Worm (Caenorhabditis elegans) whole organism, young adult: Measurements from ENCODE around the gene ZC239.4.

Experiments used
- ama-1 ChIP-seq, 3 experiments: fragments of 150-350 bp in 1 of 3; sonication (generic microtip) in 2 of 3; optimal IDR thresholded peaks; 2 replicates each; lab custom pipeline; 2014 to 2018; ENCODE audit warnings: missing biosample characterization in 2 of 3, missing genetic modification characterization in 2 of 3, missing genetic modification reagents in 2 of 3
- aptf-3 ChIP-seq: fragments of 200-800 bp; sonication (Bioruptor generic); IDR thresholded peaks from 2 replicates; pipeline ENCODE4 v1.3.6; 2022; ENCODE audit warnings: missing genetic modification characterization, missing compliant biosample characterization
- cebp-2 ChIP-seq: fragments of 200-800 bp; sonication (Bioruptor generic); IDR thresholded peaks from 2 replicates; pipeline ENCODE4 v1.3.6; 2022; ENCODE audit warnings: missing genetic modification characterization, missing compliant biosample characterization
- ceh-100 ChIP-seq: fragments of 200-800 bp; sonication (Bioruptor generic); IDR thresholded peaks from 2 replicates; pipeline ENCODE4 v1.3.6; 2022; ENCODE audit warnings: missing genetic modification reagents, missing genetic modification characterization, missing compliant biosample characterization
- dpl-1 ChIP-seq: fragments of 150-350 bp; optimal IDR thresholded peaks from 2 replicates; lab custom pipeline; 2014; ENCODE audit warnings: missing biosample characterization, missing genetic modification reagents, missing genetic modification characterization
- let-526 ChIP-seq: fragments of 200-800 bp; sonication (Bioruptor generic); IDR thresholded peaks from 2 replicates; pipeline ENCODE4 v1.3.6; 2022; ENCODE audit warnings: missing genetic modification reagents, missing genetic modification characterization, missing compliant biosample characterization
- lsl-1 ChIP-seq: fragments of 200-800 bp; sonication (Bioruptor generic); optimal IDR thresholded peaks from 2 replicates; lab custom pipeline; 2018; ENCODE audit warnings: mild to moderate bottlenecking, missing genetic modification characterization, moderate library complexity, missing compliant biosample characterization
- madf-10 ChIP-seq: sonication (generic microtip); optimal IDR thresholded peaks from 2 replicates; lab custom pipeline; 2016; ENCODE audit warnings: mild to moderate bottlenecking, missing genetic modification characterization, missing compliant biosample characterization
- madf-8 ChIP-seq: fragments of 200-800 bp; sonication (Bioruptor generic); conservative IDR thresholded peaks from 2 replicates; pipeline ENCODE4 v1.3.6; 2022; ENCODE audit warnings: missing genetic modification reagents, missing genetic modification characterization, missing compliant biosample characterization
- mcd-1 ChIP-seq: fragments of 200-800 bp; sonication (Bioruptor generic); IDR thresholded peaks from 2 replicates; pipeline ENCODE4 v1.3.6; 2022; ENCODE audit warnings: missing genetic modification reagents, missing genetic modification characterization, missing compliant biosample characterization
- pha-4 ChIP-seq: fragments of 150-350 bp; sonication (generic microtip); optimal IDR thresholded peaks from 2 replicates; lab custom pipeline; 2014; ENCODE audit warnings: missing biosample characterization, missing genetic modification reagents, missing genetic modification characterization
- snpc-4 ChIP-seq, 5 experiments: fragments of 150-350 bp in 1 of 5; sonication (generic microtip) in 4 of 5; optimal IDR thresholded peaks; 2 replicates each; lab custom pipeline; 2014 to 2018; ENCODE audit warnings: missing genetic modification characterization in 5 of 5, missing biosample characterization in 3 of 5, antibody characterized with exemption in 2 of 5, mild to moderate bottlenecking in 2 of 5, missing compliant biosample characterization in 2 of 5, missing genotype in 2 of 5, moderate library complexity in 2 of 5, missing genetic modification reagents in 1 of 5
- unc-62 ChIP-seq: fragments of 150-350 bp; optimal IDR thresholded peaks from 2 replicates; lab custom pipeline; 2014; ENCODE audit warnings: missing biosample characterization, missing genetic modification reagents, missing genetic modification characterization
- zim-3 ChIP-seq: sonication (generic microtip); optimal IDR thresholded peaks from 2 replicates; lab custom pipeline; 2017; ENCODE audit warnings: mild to moderate bottlenecking, missing genetic modification characterization, moderate library complexity, missing compliant biosample characterization

DNA sequence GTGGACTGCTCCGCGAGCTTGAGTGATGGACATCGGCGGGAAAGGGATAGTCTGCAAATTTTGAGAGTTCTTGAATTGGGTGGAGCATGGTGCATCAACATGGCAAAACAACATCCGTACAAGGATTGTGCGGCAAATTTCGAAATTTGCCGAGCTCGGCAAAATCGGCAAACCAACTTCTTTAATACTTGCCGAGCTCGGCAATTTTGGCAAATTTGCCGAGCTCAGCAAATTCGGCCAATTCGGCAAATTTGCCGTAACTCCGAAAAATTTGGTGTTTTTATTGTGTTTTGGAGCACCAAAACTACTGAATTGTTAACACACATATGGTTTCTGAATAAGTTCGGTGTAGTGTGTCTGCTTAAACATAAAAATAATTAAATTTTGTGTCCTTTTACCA, 43.9 kb upstream of the ZC239.4 start, which contains the start of gene fbxc-55:
- no peak for TF ChIP-seq let-526 (GFP tag; lab: Robert Waterston, UW)
- TF ChIP-seq ama-1 (optimal IDR thresholded peaks at IDR 0.05; lab: Kevin White, UChicago), result no peak
- TF ChIP-seq ama-1 (GFP tag; optimal IDR thresholded peaks at IDR 0.05; lab: Kevin White, UChicago), result no peak
- TF ChIP-seq pha-4 (tag; lab: Kevin White, UChicago), result no peak
- TF ChIP-seq madf-10 (tag; lab: Kevin White, UChicago), result no peak
- TF ChIP-seq cebp-2 (GFP tag; lab: Robert Waterston, UW), result no peak
- no peak for TF ChIP-seq snpc-4 (GFP tag; optimal IDR thresholded peaks at IDR 0.05; lab: Kevin White, UChicago)
- TF ChIP-seq snpc-4 (tag; optimal IDR thresholded peaks at IDR 0.05; lab: Kevin White, UChicago), result no peak
- no peak for TF ChIP-seq unc-62 (GFP tag; lab: Kevin White, UChicago)
- TF ChIP-seq ceh-100 (GFP tag; lab: Robert Waterston, UW), result no peak
- TF ChIP-seq zim-3 (tag; lab: Kevin White, UChicago), result no peak
- no peak for TF ChIP-seq dpl-1 (GFP tag; lab: Kevin White, UChicago)
- no peak for TF ChIP-seq madf-8
- TF ChIP-seq mcd-1 (GFP tag; lab: Robert Waterston, UW), result no peak
- no peak for TF ChIP-seq lsl-1
- TF ChIP-seq aptf-3 (GFP tag; lab: Robert Waterston, UW), result no peak
